Fruit fly (Drosophila melanogaster) whole organism, pupa: ENCODE measurements around the gene CG9586.

Experiments
- CG10348 ChIP-seq: fragments of 200-800 bp; sonication (Bioruptor generic); IDR thresholded peaks from 2 replicates; pipeline ENCODE4 v1.3.6; 2022; ENCODE audit warnings: missing biosample characterization, missing genetic modification characterization
- CG12605 ChIP-seq: fragments of 200-800 bp; sonication (Bioruptor generic); IDR thresholded peaks from 2 replicates; pipeline ENCODE4 v1.3.6; 2022; ENCODE audit warnings: missing biosample characterization, missing genetic modification characterization
- CG13204 ChIP-seq: fragments of 200-800 bp; sonication (Bioruptor generic); optimal IDR thresholded peaks from 2 replicates; lab custom pipeline; 2018; ENCODE audit warnings: missing biosample characterization, mild to moderate bottlenecking, missing genetic modification characterization, moderate library complexity
- CG14655 ChIP-seq: fragments of 200-800 bp; sonication (Bioruptor generic); optimal IDR thresholded peaks from 3 replicates; lab custom pipeline; 2017; ENCODE audit warnings: mild to moderate bottlenecking, missing biosample characterization, missing genetic modification reagents, missing genetic modification characterization
- CG15710 ChIP-seq: fragments of 200-800 bp; sonication (Bioruptor generic); optimal IDR thresholded peaks from 2 replicates; lab custom pipeline; 2018; ENCODE audit warnings: missing biosample characterization, mild to moderate bottlenecking, missing genetic modification characterization, moderate library complexity
- CG17806 ChIP-seq: fragments of 200-800 bp; sonication (Bioruptor generic); optimal IDR thresholded peaks from 2 replicates; lab custom pipeline; 2018; ENCODE audit warnings: missing biosample characterization, mild to moderate bottlenecking, missing genetic modification characterization, moderate library complexity
- CG32121 ChIP-seq: fragments of 200-800 bp; sonication (Bioruptor generic); IDR thresholded peaks from 2 replicates; pipeline ENCODE4 v1.3.6; 2022; ENCODE audit warnings: missing biosample characterization, missing genetic modification characterization
- CG34367 ChIP-seq: fragments of 200-800 bp; sonication (Bioruptor generic); optimal IDR thresholded peaks from 2 replicates; lab custom pipeline; 2018; ENCODE audit warnings: missing biosample characterization, mild to moderate bottlenecking, missing genetic modification characterization
- CG4496 ChIP-seq: fragments of 200-800 bp; sonication (Bioruptor generic); IDR thresholded peaks from 3 replicates; pipeline ENCODE4 v1.3.6; 2022; ENCODE audit warnings: missing biosample characterization, missing genetic modification characterization
- CG8159 ChIP-seq: fragments of 200-800 bp; sonication (Bioruptor generic); optimal IDR thresholded peaks from 3 replicates; lab custom pipeline; 2018; ENCODE audit warnings: missing biosample characterization, mild to moderate bottlenecking, missing genetic modification characterization, moderate library complexity
- CG8301 ChIP-seq: fragments of 200-800 bp; sonication (Bioruptor generic); optimal IDR thresholded peaks from 2 replicates; lab custom pipeline; 2018; ENCODE audit warnings: missing biosample characterization, mild to moderate bottlenecking, missing genetic modification characterization
- CG9948 ChIP-seq: fragments of 200-800 bp; sonication (Bioruptor generic); optimal IDR thresholded peaks from 2 replicates; lab custom pipeline; 2018; ENCODE audit warnings: missing biosample characterization, mild to moderate bottlenecking, missing genetic modification characterization, moderate library complexity
- D1 ChIP-seq: fragments of 200-800 bp; sonication (Bioruptor generic); optimal IDR thresholded peaks from 2 replicates; lab custom pipeline; 2018; ENCODE audit warnings: missing biosample characterization, mild to moderate bottlenecking, missing genetic modification characterization, moderate library complexity
- EcR ChIP-seq: fragments of 200-800 bp; sonication (Bioruptor generic); optimal IDR thresholded peaks from 3 replicates; lab custom pipeline; 2019; ENCODE audit warnings: missing biosample characterization, missing genetic modification characterization, mild to moderate bottlenecking, moderate library complexity, missing genetic modification reagents
- Ets98B ChIP-seq: fragments of 200-800 bp; sonication (Bioruptor generic); IDR thresholded peaks from 2 replicates; pipeline ENCODE4 v1.3.6; 2022; ENCODE audit warnings: missing biosample characterization, missing genetic modification characterization
- Pif1A ChIP-seq: fragments of 200-800 bp; sonication (Bioruptor generic); optimal IDR thresholded peaks from 3 replicates; lab custom pipeline; 2016; ENCODE audit warnings: missing biosample characterization, missing genetic modification characterization
- Pif1B ChIP-seq: fragments of 200-800 bp; sonication (Bioruptor generic); optimal IDR thresholded peaks from 3 replicates; lab custom pipeline; 2016; ENCODE audit warnings: missing biosample characterization, missing genetic modification characterization
- Snoo ChIP-seq: fragments of 200-800 bp; sonication (Bioruptor generic); optimal IDR thresholded peaks from 3 replicates; lab custom pipeline; 2017; ENCODE audit warnings: missing biosample characterization, mild to moderate bottlenecking, missing genetic modification characterization, inconsistent platforms
- fd96Ca ChIP-seq: fragments of 200-800 bp; sonication (Bioruptor generic); IDR thresholded peaks from 3 replicates; pipeline ENCODE4 v1.3.6; 2022; ENCODE audit warnings: missing biosample characterization, missing genetic modification characterization
- gl ChIP-seq: fragments of 200-800 bp; sonication (Bioruptor generic); optimal IDR thresholded peaks from 2 replicates; lab custom pipeline; 2018; ENCODE audit warnings: missing biosample characterization, mild to moderate bottlenecking, missing genetic modification characterization
- rn ChIP-seq: fragments of 200-800 bp; sonication (Bioruptor generic); IDR thresholded peaks from 2 replicates; pipeline ENCODE4 v1.3.6; 2022; ENCODE audit warnings: missing biosample characterization, missing genetic modification characterization

The CG9586 gene

DNA sequence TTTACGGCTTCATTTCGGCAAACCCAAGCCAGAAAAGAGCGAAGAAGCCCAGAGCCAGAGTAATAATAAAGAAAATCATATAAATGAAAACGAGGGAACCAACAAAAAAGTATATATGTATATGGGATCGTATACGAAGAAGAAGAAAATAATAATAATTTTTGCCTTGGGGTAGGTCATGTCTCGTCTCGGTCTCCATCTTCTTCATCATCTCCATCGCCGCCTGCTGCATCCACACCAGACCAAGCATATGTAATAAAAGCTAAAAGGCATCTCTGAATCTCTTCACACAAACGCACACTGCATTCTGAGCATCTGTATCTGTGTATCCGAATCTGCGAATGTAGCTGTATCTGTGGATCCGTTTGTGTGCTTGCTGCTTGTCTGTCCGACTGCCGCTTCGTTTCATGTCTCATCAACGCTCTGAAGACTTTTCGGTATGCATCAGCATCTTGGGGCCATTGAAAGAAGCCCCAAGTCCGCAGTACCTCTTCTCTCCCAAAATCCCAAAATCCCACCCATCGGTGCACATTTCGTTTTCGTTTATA lies 32.1 kb upstream of the CG9586 start:
- TF ChIP-seq CG32121 (0 out of 2 replicates have a peak, but pooled peaks have one; percentile 8), Snoo (tag; lab: Kevin White, UChicago) (peak; percentile 36), CG13204 (GFP tag; lab: Kevin White, UChicago) (peak; percentile 29), CG14655 (GFP tag; lab: Kevin White, UChicago) (no peak), EcR (GFP tag; lab: Kevin White, UChicago) (peak; percentile 79), gl (tag; lab: Kevin White, UChicago) (peak; percentile 13)

DNA sequence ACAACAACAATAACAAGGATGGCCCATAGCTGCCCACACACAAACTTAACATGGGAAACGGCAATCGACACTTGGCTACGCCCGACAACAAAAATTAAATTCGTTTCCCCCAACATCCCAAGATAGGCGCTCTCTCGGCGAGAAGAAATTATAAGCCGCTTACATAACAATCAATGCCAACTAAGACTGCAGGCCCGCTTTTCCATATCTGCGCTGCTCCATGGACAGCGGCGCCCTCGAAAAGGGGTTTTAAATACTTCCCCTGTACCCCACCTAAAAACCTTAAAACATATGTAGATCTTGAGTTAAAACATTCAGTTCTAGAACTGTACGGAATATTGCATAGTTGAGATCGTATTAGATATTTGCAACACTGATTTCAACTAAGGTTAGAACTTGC lies 28.3 kb upstream of the CG9586 start:
- no peak for TF ChIP-seq Pif1A (GFP tag; lab: Kevin White, UChicago)
- no peak for TF ChIP-seq CG12605 (GFP tag; lab: Robert Waterston, UW)
- TF ChIP-seq EcR (GFP tag; lab: Kevin White, UChicago) = no peak
- no peak for TF ChIP-seq D1 (tag; lab: Kevin White, UChicago)
- peak; percentile 19 for TF ChIP-seq CG14655 (GFP tag; lab: Kevin White, UChicago)

DNA sequence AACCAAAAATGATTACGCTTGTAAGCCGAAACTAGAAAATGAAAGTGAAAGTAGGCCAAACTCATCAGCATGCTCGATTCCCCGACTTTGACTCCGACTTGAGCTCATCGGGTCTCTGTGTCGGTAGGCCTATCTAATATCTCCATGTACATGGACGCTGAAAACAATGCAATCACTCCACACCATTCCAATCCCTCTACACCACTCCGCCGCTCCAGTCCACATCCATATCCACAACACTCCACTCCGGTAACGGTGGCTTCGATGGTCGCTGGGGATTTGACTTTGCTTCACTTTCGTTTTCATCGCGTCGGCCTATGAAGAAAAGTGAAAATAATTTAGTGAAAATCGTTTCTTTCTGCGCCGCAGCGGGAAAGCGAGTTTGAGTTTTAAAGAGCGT lies 27.4 kb upstream of the CG9586 start:
- TF ChIP-seq EcR (GFP tag; lab: Kevin White, UChicago) (no peak), CG15710 (tag; lab: Kevin White, UChicago) (no peak), CG12605 (GFP tag; lab: Robert Waterston, UW) (no peak), CG8159 (no peak), CG9948 (tag; lab: Kevin White, UChicago) (no peak), CG13204 (GFP tag; lab: Kevin White, UChicago) (no peak), CG4496 (GFP tag; lab: Robert Waterston, UW) (no peak), CG14655 (GFP tag; lab: Kevin White, UChicago) (no peak), gl (tag; lab: Kevin White, UChicago) (no peak), rn (GFP tag; lab: Robert Waterston, UW) (no peak), D1 (tag; lab: Kevin White, UChicago) (no peak), CG8301 (no peak), CG34367 (tag; lab: Kevin White, UChicago) (no peak), CG17806 (no peak)

DNA sequence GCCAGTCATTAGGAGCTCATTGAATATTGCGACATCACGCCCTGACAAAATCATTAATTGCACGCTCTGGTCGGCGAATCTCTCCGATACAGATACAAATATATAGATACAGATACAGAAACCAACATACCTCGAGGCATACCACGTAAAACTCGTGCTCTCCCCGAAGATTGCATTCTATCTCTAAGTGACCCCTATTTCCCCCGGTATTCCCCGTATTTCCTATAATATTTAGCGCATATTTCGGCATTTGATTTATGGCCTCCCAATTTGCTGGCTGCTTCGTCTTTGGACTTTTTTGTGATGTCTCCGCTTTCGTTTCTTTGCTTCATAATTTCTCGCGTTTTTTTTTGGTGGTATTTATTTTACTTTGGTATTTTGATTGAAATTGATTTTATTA lies 26.0 kb upstream of the CG9586 start:
- TF ChIP-seq Snoo (tag; lab: Kevin White, UChicago) (no peak), CG8159 (no peak), CG32121 (no peak), Pif1A (GFP tag; lab: Kevin White, UChicago) (no peak), gl (tag; lab: Kevin White, UChicago) (no peak), CG9948 (tag; lab: Kevin White, UChicago) (no peak), Ets98B (GFP tag; lab: Robert Waterston, UW) (no peak), fd96Ca (GFP tag; lab: Robert Waterston, UW) (no peak), CG15710 (tag; lab: Kevin White, UChicago) (no peak), EcR (GFP tag; lab: Kevin White, UChicago) (no peak), CG4496 (GFP tag; lab: Robert Waterston, UW) (no peak), rn (GFP tag; lab: Robert Waterston, UW) (no peak), CG8301 (no peak), CG34367 (tag; lab: Kevin White, UChicago) (no peak), CG14655 (GFP tag; lab: Kevin White, UChicago) (no peak), CG13204 (GFP tag; lab: Kevin White, UChicago) (no peak), D1 (tag; lab: Kevin White, UChicago) (no peak), CG12605 (GFP tag; lab: Robert Waterston, UW) (no peak)

DNA sequence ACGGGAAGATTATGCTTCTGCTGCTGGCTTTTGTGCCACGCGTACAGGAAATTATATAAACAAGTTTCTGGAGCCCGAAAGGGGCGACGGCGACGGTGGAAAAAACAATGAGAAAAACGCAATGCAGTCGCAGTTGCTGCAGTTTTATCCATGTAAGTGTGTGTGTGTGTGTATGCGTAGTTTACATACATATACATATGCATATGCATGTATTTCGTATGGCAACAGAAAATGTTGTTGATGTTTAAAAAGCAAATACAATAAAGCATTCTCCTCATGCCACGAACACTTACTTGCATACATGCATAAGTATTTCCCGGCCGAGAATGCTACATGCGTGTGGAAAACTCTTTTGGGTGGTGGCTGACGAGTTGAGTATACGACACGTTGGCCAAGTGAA lies 24.0 kb upstream of the CG9586 start:
- TF ChIP-seq CG8159 (peak; percentile 30), CG12605 (GFP tag; lab: Robert Waterston, UW) (no peak), CG17806 (no peak), gl (tag; lab: Kevin White, UChicago) (peak; percentile 64), Ets98B (GFP tag; lab: Robert Waterston, UW) (peak; percentile 49), CG8301 (no peak), Pif1B (GFP tag; lab: Kevin White, UChicago) (peak; percentile 55), Pif1A (GFP tag; lab: Kevin White, UChicago) (peak; percentile 60), CG14655 (GFP tag; lab: Kevin White, UChicago) (peak; percentile 19), fd96Ca (GFP tag; lab: Robert Waterston, UW) (peak; percentile 41; the same call in 1 of the 3 replicates), CG9948 (tag; lab: Kevin White, UChicago) (no peak), D1 (tag; lab: Kevin White, UChicago) (peak; percentile 20), CG4496 (GFP tag; lab: Robert Waterston, UW) (peak; percentile 62; the same call in 2 of the 3 replicates), CG15710 (tag; lab: Kevin White, UChicago) (peak; percentile 41), Snoo (tag; lab: Kevin White, UChicago) (no peak), CG13204 (GFP tag; lab: Kevin White, UChicago) (peak; percentile 61), rn (GFP tag; lab: Robert Waterston, UW) (no peak), CG10348 (GFP tag; lab: Robert Waterston, UW) (no peak), EcR (GFP tag; lab: Kevin White, UChicago) (peak; percentile 53), CG34367 (tag; lab: Kevin White, UChicago) (peak; percentile 49), CG32121 (peak; percentile 58; the same call in 1 of the 2 replicates)

DNA sequence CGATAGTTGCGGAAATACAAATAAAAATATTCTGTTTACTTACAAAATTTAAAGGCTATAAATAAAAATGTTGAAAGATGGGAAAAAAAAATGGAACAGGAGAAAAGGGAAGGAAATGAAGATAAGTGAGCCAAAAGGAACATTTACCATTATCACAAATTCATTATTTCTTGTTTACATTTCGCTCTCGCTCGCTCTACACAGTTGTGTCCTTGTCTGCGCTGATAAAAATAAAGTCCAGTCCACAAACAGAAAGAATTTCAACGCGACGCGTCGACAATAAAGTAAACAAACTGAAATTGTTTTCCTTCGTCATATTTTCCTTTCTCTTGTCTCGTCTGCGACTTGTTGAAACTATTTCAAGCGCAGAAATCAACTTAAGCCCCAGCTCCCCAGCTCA lies 23.0 kb upstream of the CG9586 start:
- TF ChIP-seq rn (GFP tag; lab: Robert Waterston, UW) = no peak
- no peak for TF ChIP-seq fd96Ca (GFP tag; lab: Robert Waterston, UW)
- TF ChIP-seq Snoo (tag; lab: Kevin White, UChicago) = no peak
- peak; percentile 56 for TF ChIP-seq CG8159
- TF ChIP-seq D1 (tag; lab: Kevin White, UChicago) = no peak
- TF ChIP-seq CG10348 (GFP tag; lab: Robert Waterston, UW) = no peak
- TF ChIP-seq gl (tag; lab: Kevin White, UChicago) = peak; percentile 13
- no peak for TF ChIP-seq CG9948 (tag; lab: Kevin White, UChicago)
- TF ChIP-seq CG4496 (GFP tag; lab: Robert Waterston, UW) = no peak
- TF ChIP-seq CG34367 (tag; lab: Kevin White, UChicago) = no peak
- TF ChIP-seq CG14655 (GFP tag; lab: Kevin White, UChicago) = peak; percentile 0
- TF ChIP-seq EcR (GFP tag; lab: Kevin White, UChicago) = no peak
- no peak for TF ChIP-seq CG12605 (GFP tag; lab: Robert Waterston, UW)
- TF ChIP-seq CG32121 = no peak
- TF ChIP-seq CG13204 (GFP tag; lab: Kevin White, UChicago) = peak; percentile 10
- TF ChIP-seq CG17806 = no peak
- no peak for TF ChIP-seq Ets98B (GFP tag; lab: Robert Waterston, UW)
- TF ChIP-seq CG15710 (tag; lab: Kevin White, UChicago) = no peak
